Worm (Caenorhabditis elegans) whole organism, L4/young adult: ENCODE results near the gene Y37D8A.4.

Experiments used
- W03F9.2 ChIP-seq: fragments of 150-350 bp; optimal IDR thresholded peaks from 2 replicates; lab custom pipeline; 2014; ENCODE audit warnings: missing biosample characterization, missing genetic modification characterization
- dao-5 ChIP-seq: sonication (generic microtip); optimal IDR thresholded peaks from 2 replicates; lab custom pipeline; 2016; ENCODE audit warnings: missing genotype, missing genetic modification characterization, moderate library complexity, missing compliant biosample characterization
- him-1 ChIP-seq: sonication (generic microtip); optimal IDR thresholded peaks from 2 replicates; lab custom pipeline; 2016; ENCODE audit warnings: missing genotype, missing genetic modification reagents, missing genetic modification characterization, missing compliant biosample characterization

DNA sequence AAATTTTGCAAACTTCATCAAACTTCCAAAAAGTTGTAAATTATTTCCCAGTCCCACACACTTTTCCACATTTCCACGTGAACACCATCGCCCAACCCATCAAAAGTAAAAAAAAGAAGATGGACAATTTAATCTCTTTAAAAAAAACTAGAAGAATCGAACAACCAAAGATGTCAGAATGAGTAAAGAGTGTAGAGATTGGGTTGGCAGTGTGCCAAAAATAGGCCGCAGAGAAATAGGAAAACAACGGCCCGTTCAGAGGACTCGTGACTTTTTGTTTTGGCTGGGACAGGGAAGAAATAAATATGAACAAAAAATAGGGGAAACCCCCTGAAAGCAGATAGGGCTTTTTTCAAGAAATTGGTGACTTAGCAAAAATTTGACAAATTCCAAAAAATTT lies 4.1 kb upstream of the Y37D8A.4 start:
- peak; percentile 16 for TF ChIP-seq W03F9.2 (tag; lab: Kevin White, UChicago)
- no peak for TF ChIP-seq him-1 (tag; lab: Kevin White, UChicago)
- TF ChIP-seq dao-5 = no peak
